Worm (Caenorhabditis elegans) whole organism, L4 larva: ENCODE results near the gene F41G3.18.

Experiments used
- F49E8.2 ChIP-seq: sonication (generic microtip); optimal IDR thresholded peaks from 2 replicates; lab custom pipeline; 2016; ENCODE audit warnings: missing compliant biosample characterization, mild to moderate bottlenecking, missing genetic modification characterization, borderline replicate concordance
- R02D3.7 ChIP-seq: fragments of 150-350 bp; sonication (generic microtip); optimal IDR thresholded peaks from 3 replicates; lab custom pipeline; 2014; ENCODE audit warnings: missing biosample characterization, missing genetic modification characterization
- T26A8.4 ChIP-seq: fragments of 200-800 bp; sonication (Bioruptor generic); IDR thresholded peaks from 2 replicates; pipeline ENCODE4 v1.3.6; 2022; ENCODE audit warnings: missing genetic modification characterization, missing compliant biosample characterization
- ZK546.5 ChIP-seq, 2 experiments: sonication (generic microtip); optimal IDR thresholded peaks; 2 replicates each; lab custom pipeline; 2017; ENCODE audit warnings: missing biosample characterization in 2 of 2, missing genetic modification characterization in 2 of 2
- ceh-20 ChIP-seq: fragments of 200-800 bp; sonication (Bioruptor generic); IDR thresholded peaks from 2 replicates; pipeline ENCODE4 v1.3.6; 2022; ENCODE audit warnings: missing genetic modification reagents, missing genetic modification characterization, missing compliant biosample characterization
- ceh-62 ChIP-seq: sonication (generic microtip); optimal IDR thresholded peaks from 2 replicates; lab custom pipeline; 2017; ENCODE audit warnings: missing biosample characterization, missing genetic modification characterization
- ceh-82 ChIP-seq: sonication (generic microtip); optimal IDR thresholded peaks from 2 replicates; lab custom pipeline; 2017; ENCODE audit warnings: missing biosample characterization, missing genetic modification characterization
- ces-1 ChIP-seq: fragments of 150-350 bp; sonication (generic microtip); optimal IDR thresholded peaks from 4 replicates; lab custom pipeline; 2014; ENCODE audit warnings: missing biosample characterization, missing genetic modification reagents, missing genetic modification characterization
- cey-2 ChIP-seq: sonication (generic microtip); optimal IDR thresholded peaks from 3 replicates; lab custom pipeline; 2017; ENCODE audit warnings: missing genetic modification characterization, mild to moderate bottlenecking, missing compliant biosample characterization, antibody characterized with exemption, borderline replicate concordance; ENCODE audit not compliant: insufficient read depth
- ctbp-1 ChIP-seq: fragments of 200-800 bp; sonication (Bioruptor generic); IDR thresholded peaks from 2 replicates; pipeline ENCODE4 v1.3.6; 2022; ENCODE audit warnings: missing genetic modification reagents, missing genetic modification characterization, missing compliant biosample characterization
- daf-12 ChIP-seq: fragments of 150-350 bp; optimal IDR thresholded peaks from 2 replicates; lab custom pipeline; 2014; ENCODE audit warnings: missing biosample characterization, missing genetic modification reagents, missing genetic modification characterization
- dmd-8 ChIP-seq: fragments of 200-800 bp; sonication (Bioruptor generic); IDR thresholded peaks from 2 replicates; pipeline ENCODE4 v1.3.6; 2022; ENCODE audit warnings: missing genetic modification characterization, missing compliant biosample characterization
- duxl-1 ChIP-seq: sonication (generic microtip); optimal IDR thresholded peaks from 2 replicates; lab custom pipeline; 2016; ENCODE audit warnings: mild to moderate bottlenecking, missing genetic modification characterization, moderate library complexity, missing compliant biosample characterization; ENCODE audit not compliant: poor library complexity
- egl-27 ChIP-seq: sonication (generic microtip); optimal IDR thresholded peaks from 3 replicates; lab custom pipeline; 2017; ENCODE audit warnings: missing biosample characterization, missing genetic modification reagents, missing genetic modification characterization
- egl-43 ChIP-seq: fragments of 200-800 bp; sonication (Bioruptor generic); IDR thresholded peaks from 2 replicates; pipeline ENCODE4 v1.3.6; 2022; ENCODE audit warnings: missing genetic modification reagents, missing genetic modification characterization, missing compliant biosample characterization
- hlh-11 ChIP-seq: fragments of 200-800 bp; sonication (Bioruptor generic); optimal IDR thresholded peaks from 2 replicates; lab custom pipeline; 2018; ENCODE audit warnings: mild to moderate bottlenecking, missing genetic modification characterization, missing compliant biosample characterization
- hlh-30 ChIP-seq: sonication (generic microtip); optimal IDR thresholded peaks from 2 replicates; lab custom pipeline; 2017; ENCODE audit warnings: antibody characterized with exemption, mild to moderate bottlenecking, missing genetic modification characterization, missing compliant biosample characterization; ENCODE audit not compliant: insufficient read depth
- jun-1 ChIP-seq: fragments of 150-350 bp; optimal IDR thresholded peaks from 2 replicates; lab custom pipeline; 2014; ENCODE audit warnings: missing biosample characterization, missing genetic modification reagents, missing genetic modification characterization
- lim-7 ChIP-seq: fragments of 200-800 bp; sonication (Bioruptor generic); IDR thresholded peaks from 2 replicates; pipeline ENCODE4 v1.3.6; 2022; ENCODE audit warnings: missing genetic modification characterization, missing compliant biosample characterization
- lin-13 ChIP-seq: fragments of 150-350 bp; optimal IDR thresholded peaks from 2 replicates; lab custom pipeline; 2014; ENCODE audit warnings: missing biosample characterization, missing genetic modification reagents, missing genetic modification characterization
- lin-38 ChIP-seq: fragments of 200-800 bp; sonication (Bioruptor generic); IDR thresholded peaks from 2 replicates; pipeline ENCODE4 v1.3.6; 2022; ENCODE audit warnings: missing genetic modification reagents, missing genetic modification characterization, missing compliant biosample characterization
- lin-39 ChIP-seq: fragments of 150-350 bp; optimal IDR thresholded peaks from 2 replicates; lab custom pipeline; 2014; ENCODE audit warnings: missing biosample characterization, missing genetic modification reagents, missing genetic modification characterization
- lir-3 ChIP-seq: sonication (generic microtip); optimal IDR thresholded peaks from 2 replicates; lab custom pipeline; 2016; ENCODE audit warnings: mild to moderate bottlenecking, missing genetic modification characterization, missing compliant biosample characterization
- madf-5 ChIP-seq, 2 experiments: fragments of 200-800 bp; sonication (Bioruptor generic); IDR thresholded peaks; 2 replicates each; pipeline ENCODE4 v1.3.6; 2022; ENCODE audit warnings: missing compliant biosample characterization in 2 of 2, missing genetic modification characterization in 2 of 2
- mep-1 ChIP-seq: fragments of 150-350 bp; sonication (generic microtip); optimal IDR thresholded peaks from 3 replicates; lab custom pipeline; 2014; ENCODE audit warnings: missing biosample characterization, missing genetic modification characterization
- nhr-10 ChIP-seq: fragments of 150-350 bp; optimal IDR thresholded peaks from 2 replicates; lab custom pipeline; 2014; ENCODE audit warnings: missing biosample characterization, missing genetic modification characterization
- nhr-25 ChIP-seq: sonication (generic microtip); optimal IDR thresholded peaks from 2 replicates; lab custom pipeline; 2017; ENCODE audit warnings: missing genetic modification characterization, mild to moderate bottlenecking, missing compliant biosample characterization, antibody characterized with exemption, moderate library complexity, borderline replicate concordance; ENCODE audit not compliant: insufficient read depth
- pqm-1 ChIP-seq: sonication (generic microtip); optimal IDR thresholded peaks from 2 replicates; lab custom pipeline; 2017; ENCODE audit warnings: missing biosample characterization, missing genetic modification characterization
- saeg-2 ChIP-seq: fragments of 200-800 bp; sonication (Bioruptor generic); IDR thresholded peaks from 2 replicates; pipeline ENCODE4 v1.3.6; 2022; ENCODE audit warnings: missing genetic modification reagents, missing genetic modification characterization, missing compliant biosample characterization
- skn-1 ChIP-seq: fragments of 150-350 bp; optimal IDR thresholded peaks from 2 replicates; lab custom pipeline; 2014; ENCODE audit warnings: missing biosample characterization, missing genetic modification characterization
- snpc-4 ChIP-seq: fragments of 150-350 bp; optimal IDR thresholded peaks from 2 replicates; lab custom pipeline; 2014; ENCODE audit warnings: missing biosample characterization, missing genetic modification characterization
- spr-3 ChIP-seq: fragments of 200-800 bp; sonication (Bioruptor generic); optimal IDR thresholded peaks from 2 replicates; lab custom pipeline; 2018; ENCODE audit warnings: mild to moderate bottlenecking, missing genetic modification characterization, missing compliant biosample characterization
- tag-97 ChIP-seq: fragments of 200-800 bp; sonication (Bioruptor generic); IDR thresholded peaks from 2 replicates; pipeline ENCODE4 v1.3.6; 2022; ENCODE audit warnings: missing genetic modification characterization, missing compliant biosample characterization
- tra-1 ChIP-seq: fragments of 200-800 bp; sonication (Bioruptor generic); IDR thresholded peaks from 2 replicates; pipeline ENCODE4 v1.3.6; 2022; ENCODE audit warnings: missing genetic modification reagents, missing genetic modification characterization, missing compliant biosample characterization
- vab-7 ChIP-seq: fragments of 200-800 bp; sonication (Bioruptor generic); IDR thresholded peaks from 2 replicates; pipeline ENCODE4 v1.3.6; 2022; ENCODE audit warnings: missing genetic modification reagents, missing genetic modification characterization, missing compliant biosample characterization
- zfp-3 ChIP-seq: fragments of 200-800 bp; sonication (Bioruptor generic); conservative IDR thresholded peaks from 2 replicates; pipeline ENCODE4 v1.3.6; 2022; ENCODE audit warnings: missing genetic modification reagents, missing genetic modification characterization, missing compliant biosample characterization
- zip-2 ChIP-seq: fragments of 150-350 bp; optimal IDR thresholded peaks from 2 replicates; lab custom pipeline; 2014; ENCODE audit warnings: missing biosample characterization, missing genetic modification characterization

Gene F41G3.18

ce11 chrII:6742614-6743013 lies 25.5 kb upstream of the F41G3.18 start, which contains the start of gene F41G3.6:
TSS of gene F41G3.6 (plus strand) at chrII:6742914.
- TF ChIP-seq lin-38 (GFP tag; lab: Robert Waterston, UW): no peak
- TF ChIP-seq nhr-25 (tag; lab: Kevin White, UChicago): no peak
- no peak for TF ChIP-seq madf-5 (GFP tag; IDR thresholded peaks at IDR 0.05; lab: Robert Waterston, UW)
- no peak for TF ChIP-seq ceh-62 (tag; lab: Kevin White, UChicago)
- TF ChIP-seq tag-97 (GFP tag; lab: Robert Waterston, UW): no peak
- no peak for TF ChIP-seq saeg-2 (GFP tag; lab: Robert Waterston, UW)
- no peak for TF ChIP-seq lir-3 (tag; lab: Kevin White, UChicago)
- TF ChIP-seq hlh-11 (tag; lab: Kevin White, UChicago): no peak
- TF ChIP-seq vab-7: no peak
- no peak for TF ChIP-seq spr-3 (GFP tag; lab: Kevin White, UChicago)

- no peak for TF ChIP-seq vab-7
- no peak for TF ChIP-seq T26A8.4 (GFP tag; lab: Robert Waterston, UW)
- TF ChIP-seq zip-2: no peak
- no peak for TF ChIP-seq lin-39 (tag; lab: Kevin White, UChicago)
- TF ChIP-seq hlh-30 (tag; lab: Kevin White, UChicago): no peak
- TF ChIP-seq jun-1 (tag; lab: Kevin White, UChicago): no peak
- no peak for TF ChIP-seq duxl-1 (tag; lab: Kevin White, UChicago)
- TF ChIP-seq ceh-20 (GFP tag; lab: Robert Waterston, UW): no peak
- TF ChIP-seq daf-12 (tag; lab: Kevin White, UChicago): no peak
- TF ChIP-seq egl-43 (GFP tag; lab: Robert Waterston, UW): no peak
- TF ChIP-seq ctbp-1 (GFP tag; lab: Robert Waterston, UW): no peak
- TF ChIP-seq ceh-82 (tag; lab: Kevin White, UChicago): no peak
- no peak for TF ChIP-seq lim-7
- no peak for TF ChIP-seq cey-2 (tag; lab: Kevin White, UChicago)
- no peak for TF ChIP-seq skn-1 (tag; lab: Kevin White, UChicago)
- no peak for TF ChIP-seq mep-1 (tag; lab: Kevin White, UChicago)
Measured at ce11 chrII:6744648-6745047, 23.5 kb upstream of the F41G3.18 start, which contains the start of gene ins-15. TSS of gene ins-15 (minus strand) at chrII:6744748.

- no peak for TF ChIP-seq cey-2 (tag; lab: Kevin White, UChicago)
- TF ChIP-seq tra-1: no peak
- TF ChIP-seq F49E8.2 (tag; lab: Kevin White, UChicago): no peak
- TF ChIP-seq R02D3.7: no peak
- TF ChIP-seq egl-27 (tag; lab: Kevin White, UChicago): no peak
- no peak for TF ChIP-seq nhr-10 (tag; lab: Kevin White, UChicago)
- TF ChIP-seq dmd-8: no peak
- no peak for TF ChIP-seq ces-1
- no peak for TF ChIP-seq lin-13 (GFP tag; lab: Kevin White, UChicago)
- TF ChIP-seq daf-12 (tag; lab: Kevin White, UChicago): no peak
- TF ChIP-seq ZK546.5 (tag; optimal IDR thresholded peaks at IDR 0.05; lab: Kevin White, UChicago): no peak
- TF ChIP-seq zfp-3 (GFP tag; lab: Robert Waterston, UW): no peak
- no peak for TF ChIP-seq snpc-4 (tag; lab: Kevin White, UChicago)
- TF ChIP-seq pqm-1 (tag; lab: Kevin White, UChicago): no peak
- no peak for TF ChIP-seq spr-3 (GFP tag; lab: Kevin White, UChicago)
- no peak for TF ChIP-seq nhr-25 (tag; lab: Kevin White, UChicago)
Measured at ce11 chrII:6745783-6746182, 22.3 kb upstream of the F41G3.18 start, which contains the start of gene ins-14. TSS of gene ins-14 (minus strand) at chrII:6745814.
